Fruit fly (Drosophila melanogaster): ENCODE measurements around the gene CG10654.

Gene CG10654

DNA sequence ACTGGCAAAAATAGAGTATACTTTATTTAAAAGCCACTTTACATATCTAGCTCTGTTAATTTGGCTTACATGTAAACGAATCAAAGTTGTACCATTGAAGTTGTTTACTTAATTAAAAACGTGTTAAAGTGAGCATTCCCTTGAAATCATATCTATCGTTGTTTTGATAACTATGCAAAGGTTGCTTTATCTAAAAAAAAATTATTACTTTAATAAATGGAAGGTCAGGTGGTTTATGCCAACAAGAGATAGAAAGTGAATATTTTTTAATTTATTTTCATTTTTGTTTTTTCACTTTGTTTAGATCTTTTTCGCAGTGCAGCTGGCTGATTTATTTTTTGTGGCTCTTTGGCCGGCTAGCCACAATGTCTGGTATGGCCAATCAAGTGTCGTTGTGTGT lies 24.7 kb downstream of the CG10654 start (continued):
- TF ChIP-seq org-1 (GFP tag; optimal IDR thresholded peaks at IDR 0.05) (peak; percentile 50), sob (GFP tag; IDR thresholded peaks at IDR 0.05) (peak; percentile 64), vvl (GFP tag; IDR thresholded peaks at IDR 0.05) (peak; percentile 72), CG1233 (GFP tag; optimal IDR thresholded peaks at IDR 0.05) (peak; percentile 70), Dip3 (GFP tag; optimal IDR thresholded peaks at IDR 0.05) (peak; percentile 14), CG18262 (tag; optimal IDR thresholded peaks at IDR 0.05) (peak; percentile 88), CG6689 (GFP tag; IDR thresholded peaks at IDR 0.05) (peak; percentile 77), CG17186 (GFP tag; optimal IDR thresholded peaks at IDR 0.05) (no peak), CG1529 (GFP tag; optimal IDR thresholded peaks at IDR 0.05) (peak; percentile 71), CG18476 (GFP tag; optimal IDR thresholded peaks at IDR 0.05) (peak; percentile 57), CG10274 (GFP tag; optimal IDR thresholded peaks at IDR 0.05) (peak; percentile 28), CG12104 (GFP tag; optimal IDR thresholded peaks at IDR 0.05) (peak; percentile 75), Tbp (GFP tag; optimal IDR thresholded peaks at IDR 0.05) (no peak), CG17829 (tag; optimal IDR thresholded peaks at IDR 0.05) (peak; percentile 80), kay (GFP tag; optimal IDR thresholded peaks at IDR 0.05) (no peak), peb (GFP tag; IDR thresholded peaks at IDR 0.05) (peak; percentile 55; the same call in 1 of the 2 replicates), CG7372 (GFP tag; IDR thresholded peaks at IDR 0.05) (peak; percentile 41), CG6272 (GFP tag; IDR thresholded peaks at IDR 0.05) (no peak; the same call in 1 of the 2 replicates), HLH3B (GFP tag; IDR thresholded peaks at IDR 0.05) (peak; percentile 50), CG33557 (GFP tag; optimal IDR thresholded peaks at IDR 0.05) (no peak), fu2 (GFP tag; optimal IDR thresholded peaks at IDR 0.05) (peak; percentile 26), CG10543 (GFP tag; optimal IDR thresholded peaks at IDR 0.05) (peak; percentile 18), ranshi (GFP tag; IDR thresholded peaks at IDR 0.05) (peak; percentile 58), HLH4C (GFP tag; IDR thresholded peaks at IDR 0.05; ENCODE audit: partially characterized antibody) (no peak), fd96Cb (tag; optimal IDR thresholded peaks at IDR 0.05) (peak; percentile 84), corto (GFP tag; optimal IDR thresholded peaks at IDR 0.05) (no peak), phol (tag; optimal IDR thresholded peaks at IDR 0.05) (peak; percentile 86), CG10209 (GFP tag; optimal IDR thresholded peaks at IDR 0.05) (peak; percentile 75), CG4360 (GFP tag; IDR thresholded peaks at IDR 0.05) (no peak), zfh1 (GFP tag; IDR thresholded peaks at IDR 0.05) (peak; percentile 72; the same call in 2 of the 3 replicates), Ravus (GFP tag; IDR thresholded peaks at IDR 0.05) (no peak), CG2199 (GFP tag; IDR thresholded peaks at IDR 0.05) (no peak), CG12071 (GFP tag; optimal IDR thresholded peaks at IDR 0.05) (peak; percentile 9), bowl (GFP tag; IDR thresholded peaks at IDR 0.05) (no peak), mirr (GFP tag; optimal IDR thresholded peaks at IDR 0.05) (peak; percentile 10), da (GFP tag; optimal IDR thresholded peaks at IDR 0.05) (peak; percentile 15), CG8089 (GFP tag; optimal IDR thresholded peaks at IDR 0.05) (peak; percentile 32), en (GFP tag; optimal IDR thresholded peaks at IDR 0.05) (no peak), inv (GFP tag; IDR thresholded peaks at IDR 0.05; ENCODE audit: partially characterized antibody) (no peak), CG16779 (GFP tag; IDR thresholded peaks at IDR 0.05) (no peak; the same call in 1 of the 2 replicates), fru (optimal IDR thresholded peaks at IDR 0.05) (no peak), slp2 (GFP tag; optimal IDR thresholded peaks at IDR 0.05) (peak; percentile 27), CG2202 (tag; optimal IDR thresholded peaks at IDR 0.05) (peak; percentile 15), E2f1 (GFP tag; IDR thresholded peaks at IDR 0.05) (peak; percentile 67), CG17361 (GFP tag; IDR thresholded peaks at IDR 0.05) (peak; percentile 88), Usf (GFP tag; optimal IDR thresholded peaks at IDR 0.05) (no peak), Oli (tag; optimal IDR thresholded peaks at IDR 0.05) (peak; percentile 84), CG31224 (GFP tag; IDR thresholded peaks at IDR 0.05) (no peak; the same call in 1 of the 2 replicates), CG9727 (GFP tag; optimal IDR thresholded peaks at IDR 0.05) (peak; percentile 76), CG13775 (GFP tag; optimal IDR thresholded peaks at IDR 0.05) (peak; percentile 70), gce (GFP tag; IDR thresholded peaks at IDR 0.05) (peak; percentile 42; the same call in 1 of the 3 replicates), CG4282 (GFP tag; optimal IDR thresholded peaks at IDR 0.05) (no peak)
